Worm (Caenorhabditis elegans) whole organism, L4/young adult: ENCODE results near the gene Y75B12B.11.

Experiments used
- W03F9.2 ChIP-seq: fragments of 150-350 bp; optimal IDR thresholded peaks from 2 replicates; lab custom pipeline; 2014; ENCODE audit warnings: missing biosample characterization, missing genetic modification characterization
- dao-5 ChIP-seq: sonication (generic microtip); optimal IDR thresholded peaks from 2 replicates; lab custom pipeline; 2016; ENCODE audit warnings: missing genotype, missing genetic modification characterization, moderate library complexity, missing compliant biosample characterization

- TF ChIP-seq W03F9.2 (tag; lab: Kevin White, UChicago) (peak; percentile 51), dao-5 (tag; lab: Kevin White, UChicago) (no peak)
Measured at ce11 chrV:15187083-15188057, 3.7 kb upstream of the Y75B12B.11 start, which contains the start of the genes cyn-7 and bath-36.
